Fruit fly (Drosophila melanogaster): ENCODE data around the gene CG12974.
A peak's percentile ranks its signal among the peaks of the same experiment; 100 is the strongest.

DNA sequence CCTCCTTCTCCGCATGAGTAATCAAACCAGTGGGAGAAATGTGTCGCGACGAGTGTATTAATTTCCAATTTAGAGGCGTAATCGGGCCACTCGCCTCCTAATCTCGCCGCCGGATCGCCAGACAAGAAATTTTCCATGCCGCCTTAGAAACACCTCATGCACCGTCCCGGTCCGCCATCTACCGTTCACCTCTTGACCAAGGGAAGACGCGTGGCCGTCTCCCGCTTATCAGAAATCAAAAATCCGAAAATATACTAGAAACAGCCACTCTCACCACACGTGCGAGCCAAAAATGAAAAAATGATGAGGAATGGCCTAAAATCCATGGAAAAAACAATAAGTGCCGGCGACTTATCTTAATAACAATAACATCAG lies 9.9 kb downstream of the CG12974 start:
- TF ChIP-seq CG8478 (optimal IDR thresholded peaks at IDR 0.05) (no peak), CTCF (optimal IDR thresholded peaks at IDR 0.05) (peak; percentile 21 to 29)
